Fruit fly (Drosophila melanogaster) whole organism, embryonic: ENCODE data around the gene CG15382.

Experiments
- Atf3 ChIP-seq: fragments of 200-800 bp; sonication (Bioruptor generic); optimal IDR thresholded peaks from 3 replicates; lab custom pipeline; 2016; ENCODE audit warnings: missing biosample characterization, missing genetic modification characterization
- CG10147 ChIP-seq: fragments of 200-800 bp; sonication (Bioruptor generic); optimal IDR thresholded peaks from 2 replicates; lab custom pipeline; 2019; ENCODE audit warnings: missing biosample characterization, mild to moderate bottlenecking, missing genetic modification characterization, moderate library complexity
- CG10543 ChIP-seq: fragments of 200-800 bp; sonication (Bioruptor generic); optimal IDR thresholded peaks from 3 replicates; lab custom pipeline; 2017; ENCODE audit warnings: missing biosample characterization, mild to moderate bottlenecking, missing genetic modification characterization, moderate library complexity
- CG11093 ChIP-seq: fragments of 200-800 bp; sonication (Bioruptor generic); IDR thresholded peaks from 3 replicates; pipeline ENCODE4 v1.3.6; 2022; ENCODE audit warnings: missing biosample characterization, missing genetic modification characterization
- CG11723 ChIP-seq: fragments of 200-800 bp; sonication (Bioruptor generic); optimal IDR thresholded peaks from 2 replicates; lab custom pipeline; 2017; ENCODE audit warnings: missing biosample characterization, mild to moderate bottlenecking, missing genetic modification characterization
- CG12104 ChIP-seq: fragments of 200-800 bp; sonication (Bioruptor generic); optimal IDR thresholded peaks from 3 replicates; lab custom pipeline; 2016; ENCODE audit warnings: missing biosample characterization, missing genetic modification characterization
- CG1233 ChIP-seq: fragments of 200-800 bp; sonication (Bioruptor generic); optimal IDR thresholded peaks from 4 replicates; lab custom pipeline; 2018; ENCODE audit warnings: missing biosample characterization, mild to moderate bottlenecking, missing genetic modification characterization
- CG14710 ChIP-seq: fragments of 200-800 bp; sonication (Bioruptor generic); optimal IDR thresholded peaks from 3 replicates; lab custom pipeline; 2019; ENCODE audit warnings: missing biosample characterization, mild to moderate bottlenecking, missing genetic modification characterization, moderate library complexity
- CG15479 ChIP-seq: fragments of 200-800 bp; sonication (Bioruptor generic); optimal IDR thresholded peaks from 3 replicates; lab custom pipeline; 2019; ENCODE audit warnings: missing biosample characterization, mild to moderate bottlenecking, missing genetic modification characterization, moderate library complexity
- CG17186 ChIP-seq: fragments of 200-800 bp; sonication (Bioruptor generic); optimal IDR thresholded peaks from 3 replicates; lab custom pipeline; 2017; ENCODE audit warnings: missing biosample characterization, missing genetic modification reagents, missing genetic modification characterization
- CG17829 ChIP-seq: fragments of 200-800 bp; optimal IDR thresholded peaks from 2 replicates; lab custom pipeline; 2019; ENCODE audit warnings: missing biosample characterization, mild to moderate bottlenecking, missing genetic modification characterization, moderate library complexity
- CG1792 ChIP-seq: fragments of 200-800 bp; sonication (Bioruptor generic); optimal IDR thresholded peaks from 2 replicates; lab custom pipeline; 2016; ENCODE audit warnings: missing biosample characterization, missing genetic modification characterization
- CG18619 ChIP-seq: fragments of 200-800 bp; sonication (Bioruptor generic); optimal IDR thresholded peaks from 3 replicates; lab custom pipeline; 2017; ENCODE audit warnings: missing biosample characterization, mild to moderate bottlenecking, missing genetic modification characterization
- CG18764 ChIP-seq: fragments of 200-800 bp; sonication (Bioruptor generic); optimal IDR thresholded peaks from 3 replicates; lab custom pipeline; 2016; ENCODE audit warnings: missing biosample characterization, missing genetic modification characterization
- CG2199 ChIP-seq: fragments of 200-800 bp; sonication (Bioruptor generic); IDR thresholded peaks from 3 replicates; pipeline ENCODE4 v1.3.6; 2022; ENCODE audit warnings: missing biosample characterization, missing genetic modification characterization
- CG2875 ChIP-seq: fragments of 200-800 bp; sonication (Bioruptor generic); optimal IDR thresholded peaks from 2 replicates; lab custom pipeline; 2017; ENCODE audit warnings: missing biosample characterization, mild to moderate bottlenecking, missing genetic modification characterization, missing genetic modification reagents
- CG31388 ChIP-seq: fragments of 200-800 bp; sonication (Bioruptor generic); optimal IDR thresholded peaks from 2 replicates; lab custom pipeline; 2016; ENCODE audit warnings: missing biosample characterization, missing genetic modification characterization
- CG32532 ChIP-seq: fragments of 200-800 bp; sonication (Bioruptor generic); IDR thresholded peaks from 2 replicates; pipeline ENCODE4 v1.3.6; 2022; ENCODE audit warnings: missing biosample characterization, missing genetic modification characterization
- CG33557 ChIP-seq: fragments of 200-800 bp; sonication (Bioruptor generic); optimal IDR thresholded peaks from 2 replicates; lab custom pipeline; 2019; ENCODE audit warnings: missing biosample characterization, mild to moderate bottlenecking, missing genetic modification characterization, moderate library complexity
- CG4282 ChIP-seq: fragments of 200-800 bp; sonication (Bioruptor generic); optimal IDR thresholded peaks from 2 replicates; lab custom pipeline; 2016; ENCODE audit warnings: missing biosample characterization, missing genetic modification characterization
- CG4820 ChIP-seq: fragments of 200-800 bp; sonication (Bioruptor generic); optimal IDR thresholded peaks from 3 replicates; lab custom pipeline; 2016; ENCODE audit warnings: missing biosample characterization, missing genetic modification characterization
- CG5245 ChIP-seq: fragments of 200-800 bp; sonication (Bioruptor generic); optimal IDR thresholded peaks from 3 replicates; lab custom pipeline; 2016; ENCODE audit warnings: missing biosample characterization, missing genetic modification characterization
- CG6654 ChIP-seq: fragments of 200-800 bp; sonication (Bioruptor generic); optimal IDR thresholded peaks from 2 replicates; lab custom pipeline; 2017; ENCODE audit warnings: missing biosample characterization, mild to moderate bottlenecking, missing genetic modification characterization
- CG6683 ChIP-seq: fragments of 200-800 bp; sonication (Bioruptor generic); optimal IDR thresholded peaks from 2 replicates; lab custom pipeline; 2017; ENCODE audit warnings: missing biosample characterization, mild to moderate bottlenecking, missing genetic modification characterization, missing genetic modification reagents
- CG7357 ChIP-seq: fragments of 200-800 bp; sonication (Bioruptor generic); IDR thresholded peaks from 3 replicates; pipeline ENCODE4 v1.3.6; 2022; ENCODE audit warnings: missing biosample characterization, missing genetic modification characterization
- CG8281 ChIP-seq: fragments of 200-800 bp; sonication (Bioruptor generic); optimal IDR thresholded peaks from 2 replicates; lab custom pipeline; 2018; ENCODE audit warnings: missing biosample characterization, mild to moderate bottlenecking, missing genetic modification characterization, moderate library complexity
- CoRest ChIP-seq: fragments of 200-800 bp; sonication (Bioruptor generic); optimal IDR thresholded peaks from 3 replicates; lab custom pipeline; 2018; ENCODE audit warnings: missing biosample characterization, mild to moderate bottlenecking, missing genetic modification characterization, moderate library complexity
- Dll ChIP-seq: fragments of 200-800 bp; sonication (Bioruptor generic); IDR thresholded peaks from 4 replicates; pipeline ENCODE4 v1.3.6; 2022; ENCODE audit warnings: missing biosample characterization, missing genetic modification characterization; ENCODE audit not compliant: partially characterized antibody
- HLH4C ChIP-seq: fragments of 200-800 bp; sonication (Bioruptor generic); IDR thresholded peaks from 3 replicates; pipeline ENCODE4 v1.3.6; 2022; ENCODE audit warnings: missing biosample characterization, missing genetic modification characterization; ENCODE audit not compliant: partially characterized antibody
- Hand ChIP-seq: fragments of 200-800 bp; sonication (Bioruptor generic); optimal IDR thresholded peaks from 2 replicates; lab custom pipeline; 2017; ENCODE audit warnings: mild to moderate bottlenecking, missing biosample characterization, missing genetic modification reagents, missing genetic modification characterization
- Lpt ChIP-seq: fragments of >200 bp; optimal IDR thresholded peaks from 2 replicates; lab custom pipeline; 2018; ENCODE audit warnings: missing biosample characterization, missing genetic modification characterization
- Meics ChIP-seq: fragments of 200-800 bp; sonication (Bioruptor generic); optimal IDR thresholded peaks from 2 replicates; lab custom pipeline; 2017; ENCODE audit warnings: missing biosample characterization, mild to moderate bottlenecking, missing genetic modification characterization
- Scr ChIP-seq: fragments of 200-800 bp; sonication (Bioruptor generic); IDR thresholded peaks from 2 replicates; pipeline ENCODE4 v1.3.6; 2022; ENCODE audit warnings: missing biosample characterization, missing genetic modification characterization; ENCODE audit not compliant: partially characterized antibody
- Xrp1 ChIP-seq: fragments of 200-800 bp; sonication (Bioruptor generic); IDR thresholded peaks from 2 replicates; pipeline ENCODE4 v1.3.6; 2022; ENCODE audit warnings: missing biosample characterization, missing genetic modification characterization
- btn ChIP-seq: fragments of 200-800 bp; sonication (Bioruptor generic); optimal IDR thresholded peaks from 2 replicates; lab custom pipeline; 2016; ENCODE audit warnings: missing biosample characterization, missing genetic modification characterization
- caup ChIP-seq: fragments of 200-800 bp; sonication (Bioruptor generic); optimal IDR thresholded peaks from 3 replicates; lab custom pipeline; 2017; ENCODE audit warnings: missing biosample characterization, mild to moderate bottlenecking, missing genetic modification characterization, moderate library complexity; ENCODE audit not compliant: severe bottlenecking
- corto ChIP-seq: fragments of 200-800 bp; sonication (Bioruptor generic); optimal IDR thresholded peaks from 2 replicates; lab custom pipeline; 2016; ENCODE audit warnings: missing biosample characterization, mild to moderate bottlenecking, missing genetic modification characterization, moderate library complexity
- ind ChIP-seq: fragments of 200-800 bp; sonication (Bioruptor generic); optimal IDR thresholded peaks from 3 replicates; lab custom pipeline; 2016; ENCODE audit warnings: missing biosample characterization, missing genetic modification characterization
- lbe ChIP-seq: fragments of 200-800 bp; sonication (Bioruptor generic); optimal IDR thresholded peaks from 2 replicates; lab custom pipeline; 2016; ENCODE audit warnings: missing biosample characterization, mild to moderate bottlenecking, missing genetic modification characterization
- lola ChIP-seq, 3 experiments: fragments of >200 bp in 2 of 3; fragments of 200-800 bp in 1 of 3; sonication (Bioruptor generic) in 1 of 3; optimal IDR thresholded peaks; 2 replicates each; lab custom pipeline; 2017 to 2019; ENCODE audit warnings: missing biosample characterization in 3 of 3, missing genetic modification characterization in 3 of 3, mild to moderate bottlenecking in 1 of 3, moderate library complexity in 1 of 3
- nom ChIP-seq: fragments of 200-800 bp; sonication (Bioruptor generic); optimal IDR thresholded peaks from 2 replicates; lab custom pipeline; 2017; ENCODE audit warnings: missing biosample characterization, missing genetic modification characterization, mild to moderate bottlenecking, moderate library complexity, missing genetic modification reagents
- p53 ChIP-seq: fragments of 200-800 bp; sonication (Bioruptor generic); optimal IDR thresholded peaks from 2 replicates; lab custom pipeline; 2016; ENCODE audit warnings: missing biosample characterization, missing genetic modification characterization
- pan ChIP-seq, 4 experiments: fragments of >200 bp in 3 of 4; fragments of 200-800 bp in 1 of 4; sonication (Bioruptor generic) in 1 of 4; optimal IDR thresholded peaks in 3 of 4; IDR thresholded peaks in 1 of 4; 2 replicates each; pipeline versions ENCODE4 v1.3.6 to Lab custom; 2017 to 2022; ENCODE audit warnings: missing biosample characterization in 2 of 4, missing genetic modification characterization in 2 of 4, mixed read lengths in 1 of 4
- sqz ChIP-seq: fragments of 200-800 bp; sonication (Bioruptor generic); optimal IDR thresholded peaks from 3 replicates; lab custom pipeline; 2018; ENCODE audit warnings: missing biosample characterization, mild to moderate bottlenecking, missing genetic modification characterization
- tio ChIP-seq: fragments of 200-800 bp; sonication (Bioruptor generic); optimal IDR thresholded peaks from 2 replicates; lab custom pipeline; 2017; ENCODE audit warnings: missing biosample characterization, missing genetic modification characterization, inconsistent platforms
- tup ChIP-seq: fragments of 200-800 bp; sonication (Bioruptor generic); optimal IDR thresholded peaks from 2 replicates; lab custom pipeline; 2016; ENCODE audit warnings: missing biosample characterization, mild to moderate bottlenecking, missing genetic modification characterization, moderate library complexity

Gene CG15382

DNA sequence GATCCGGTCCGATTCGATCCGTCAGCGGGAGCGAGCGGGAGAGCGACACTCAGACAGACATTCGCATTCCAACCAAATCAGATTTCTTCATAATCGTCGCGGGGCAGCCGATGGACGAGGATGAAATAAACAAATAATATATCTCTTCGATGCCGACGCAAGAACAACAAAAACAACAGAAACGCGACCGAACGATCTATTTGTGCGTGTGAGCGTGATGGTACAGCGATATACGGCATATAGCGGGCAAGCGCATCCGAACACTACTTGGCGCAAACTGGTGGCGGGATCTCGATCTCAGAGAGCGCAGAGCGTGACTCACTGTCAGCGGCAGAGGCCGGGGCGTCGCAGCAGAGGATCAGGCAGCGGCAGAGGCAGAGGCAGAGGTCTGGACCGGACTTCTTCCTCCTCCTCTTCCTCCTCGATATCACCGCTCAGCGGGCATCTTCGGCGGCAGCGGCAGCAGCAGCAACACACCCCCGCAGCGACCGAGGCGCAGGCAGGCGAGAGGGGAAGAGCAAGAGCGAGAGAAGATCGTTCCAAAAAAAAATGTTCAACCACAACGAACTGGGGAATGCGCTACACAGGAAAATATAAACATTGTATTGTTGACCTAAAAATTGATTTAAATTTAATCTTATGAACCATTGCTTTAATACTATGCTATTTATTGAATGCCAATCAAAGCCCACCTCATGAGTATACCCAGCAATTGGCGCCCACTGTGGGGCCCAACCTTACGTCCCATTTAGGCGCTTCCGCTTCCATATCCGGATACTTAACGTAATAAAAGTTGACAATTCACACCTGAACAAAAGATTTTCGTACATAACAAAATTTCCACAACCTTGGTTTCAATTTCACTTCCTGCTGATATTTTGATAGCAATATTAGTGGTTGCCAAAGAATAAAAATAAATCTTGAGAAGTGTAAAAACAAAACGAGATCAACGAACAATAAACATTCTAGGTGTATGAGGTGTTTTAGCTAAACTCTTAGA, 6.0 kb downstream of the CG15382 start (continued):
- TF ChIP-seq CG33557 (GFP tag; lab: Kevin White, UChicago) = no peak
- no peak for TF ChIP-seq CG10147 (GFP tag; lab: Kevin White, UChicago)
- TF ChIP-seq CG17186 (GFP tag; lab: Kevin White, UChicago) = no peak
- TF ChIP-seq CG1233 (GFP tag; lab: Kevin White, UChicago) = no peak
- peak; percentile 32 for TF ChIP-seq Hand
- TF ChIP-seq CG4282 (GFP tag; lab: Kevin White, UChicago) = no peak
- TF ChIP-seq CG14710 (tag; lab: Kevin White, UChicago) = peak; percentile 34
- TF ChIP-seq CG2875 (GFP tag; lab: Kevin White, UChicago) = peak; percentile 12
- TF ChIP-seq Meics (GFP tag; lab: Kevin White, UChicago) = peak; percentile 44
- TF ChIP-seq CG32532 = no peak
- TF ChIP-seq CG2199 (GFP tag; lab: Robert Waterston, UW) = peak; percentile 59; the same call in 1 of the 3 replicates
- peak; percentile 96 for TF ChIP-seq CG15479 (GFP tag; lab: Kevin White, UChicago)
- no peak for TF ChIP-seq btn (GFP tag; lab: Kevin White, UChicago)
- peak; percentile 63 for TF ChIP-seq CG18619 (GFP tag; lab: Kevin White, UChicago)
- TF ChIP-seq Xrp1 (GFP tag; lab: Robert Waterston, UW) = peak; percentile 47
- peak; percentile 76 for TF ChIP-seq CG10543 (GFP tag; lab: Kevin White, UChicago)
- peak; percentile 94 for TF ChIP-seq sqz (GFP tag; lab: Kevin White, UChicago)
- TF ChIP-seq lola (GFP tag; optimal IDR thresholded peaks at IDR 0.05; lab: Kevin White, UChicago) = peak in 1 of 3 experiments; percentile 80
- no peak for TF ChIP-seq CG11723 (GFP tag; lab: Kevin White, UChicago)
- peak; percentile 70 for TF ChIP-seq CoRest (tag; lab: Kevin White, UChicago)
- peak; percentile 6 for TF ChIP-seq CG17829 (tag; lab: Kevin White, UChicago)
- no peak for TF ChIP-seq tio (GFP tag; lab: Kevin White, UChicago)
- no peak for TF ChIP-seq tup (GFP tag; lab: Kevin White, UChicago)
- peak; percentile 51 for TF ChIP-seq Scr
- TF ChIP-seq CG31388 (GFP tag; lab: Kevin White, UChicago) = no peak
- peak; percentile 57 for TF ChIP-seq ind (GFP tag; lab: Kevin White, UChicago)
- TF ChIP-seq pan (optimal IDR thresholded peaks at IDR 0.05; lab: Kevin White, UChicago) = no peak
- peak in 1 of 2 experiments; percentile 39 for TF ChIP-seq pan (GFP tag; optimal IDR thresholded peaks at IDR 0.05 in 1 of 2, IDR thresholded peaks at IDR 0.05 in 1 of 2)
- TF ChIP-seq CG1792 (GFP tag; lab: Kevin White, UChicago) = no peak
- peak; percentile 3 for TF ChIP-seq CG12104 (GFP tag; lab: Kevin White, UChicago)
- TF ChIP-seq CG4820 (GFP tag; lab: Kevin White, UChicago) = peak; percentile 15
- TF ChIP-seq nom (GFP tag; lab: Kevin White, UChicago) = peak; percentile 62
- TF ChIP-seq CG6654 (GFP tag; lab: Kevin White, UChicago) = peak; percentile 35
- no peak for TF ChIP-seq CG8281
- TF ChIP-seq CG5245 = no peak
- no peak for TF ChIP-seq corto
- peak; percentile 2 for TF ChIP-seq Atf3 (GFP tag; lab: Kevin White, UChicago)
- TF ChIP-seq CG11093 (GFP tag; lab: Robert Waterston, UW) = 0 out of 3 replicates have a peak, but pooled peaks have one; percentile 27
- no peak for TF ChIP-seq CG6683
- no peak for TF ChIP-seq caup (GFP tag; lab: Kevin White, UChicago)
- no peak for TF ChIP-seq HLH4C (GFP tag; lab: Robert Waterston, UW)
- no peak for TF ChIP-seq Lpt (GFP tag; lab: Kevin White, UChicago)
- TF ChIP-seq Dll (GFP tag; lab: Robert Waterston, UW) = 0 out of 4 replicates have a peak, but pooled peaks have one; percentile 38
- TF ChIP-seq CG18764 (GFP tag; lab: Kevin White, UChicago) = peak; percentile 25
- peak; percentile 9 for TF ChIP-seq lbe (GFP tag; lab: Kevin White, UChicago)
- no peak for TF ChIP-seq CG7357 (GFP tag; lab: Robert Waterston, UW)
- no peak for TF ChIP-seq p53 (GFP tag; lab: Kevin White, UChicago)
